Worm (Caenorhabditis elegans) whole organism, L4/young adult: ENCODE results near the gene ugt-33.

ENCODE experiments used
- W03F9.2 ChIP-seq: fragments of 150-350 bp; optimal IDR thresholded peaks from 2 replicates; lab custom pipeline; 2014; ENCODE audit warnings: missing biosample characterization, missing genetic modification characterization
- dao-5 ChIP-seq: sonication (generic microtip); optimal IDR thresholded peaks from 2 replicates; lab custom pipeline; 2016; ENCODE audit warnings: missing genotype, missing genetic modification characterization, moderate library complexity, missing compliant biosample characterization
- him-1 ChIP-seq: sonication (generic microtip); optimal IDR thresholded peaks from 2 replicates; lab custom pipeline; 2016; ENCODE audit warnings: missing genotype, missing genetic modification reagents, missing genetic modification characterization, missing compliant biosample characterization

ce11 chrV:10462066-10462465 is 31.1 kb upstream of the ugt-33 start, which contains the start of gene chw-1:
- TF ChIP-seq W03F9.2 (tag; lab: Kevin White, UChicago) (no peak), him-1 (tag; lab: Kevin White, UChicago) (no peak), dao-5 (tag; lab: Kevin White, UChicago) (no peak)
